Worm (Caenorhabditis elegans) whole organism, late embryonic: ENCODE results near the gene che-10.

Experiments
- ets-4 ChIP-seq: sonication (generic microtip); optimal IDR thresholded peaks from 2 replicates; lab custom pipeline; 2016; ENCODE audit warnings: missing genetic modification characterization, missing compliant biosample characterization
- pqm-1 ChIP-seq: sonication (generic microtip); optimal IDR thresholded peaks from 2 replicates; lab custom pipeline; 2016; ENCODE audit warnings: missing genetic modification characterization, missing compliant biosample characterization

- TF ChIP-seq pqm-1: no peak
- TF ChIP-seq ets-4 (tag; lab: Kevin White, UChicago): no peak
Measured at ce11 chrII:4672584-4673110, 34.5 kb upstream of the che-10 start, which contains the start of the genes clec-140 and hmg-11.
